Worm (Caenorhabditis elegans) whole organism, L3 larva: ENCODE measurements around the gene srv-34.

Source experiments
- ama-1 ChIP-seq: fragments of 150-350 bp; optimal IDR thresholded peaks from 2 replicates; lab custom pipeline; 2018
- nhr-28 ChIP-seq: fragments of 150-350 bp; optimal IDR thresholded peaks from 2 replicates; lab custom pipeline; 2014; ENCODE audit warnings: missing biosample characterization, missing genetic modification characterization
- nhr-77 ChIP-seq: fragments of 150-350 bp; optimal IDR thresholded peaks from 2 replicates; lab custom pipeline; 2014; ENCODE audit warnings: missing biosample characterization, missing genetic modification characterization
- ztf-11 ChIP-seq: fragments of 150-350 bp; optimal IDR thresholded peaks from 2 replicates; lab custom pipeline; 2014; ENCODE audit warnings: missing biosample characterization, missing genetic modification characterization

- TF ChIP-seq nhr-28 (tag; lab: Kevin White, UChicago), result no peak
- TF ChIP-seq nhr-77 (tag; lab: Kevin White, UChicago), result no peak
- TF ChIP-seq ama-1, result no peak
- TF ChIP-seq ztf-11, result no peak
Observed at ce11 chrV:16393728-16394127, 19.2 kb upstream of the srv-34 start, which contains the start of gene srd-63.
